Worm (Caenorhabditis elegans) whole organism, early embryonic: ENCODE results near the gene C08F8.15.

Source experiments
- F13C5.2 ChIP-seq: sonication (generic microtip); optimal IDR thresholded peaks from 2 replicates; lab custom pipeline; 2017; ENCODE audit warnings: mild to moderate bottlenecking, missing genetic modification characterization, inconsistent platforms, missing compliant biosample characterization
- ama-1 ChIP-seq: fragments of 150-350 bp; optimal IDR thresholded peaks from 2 replicates; lab custom pipeline; 2014
- ceh-13 ChIP-seq: fragments of 200-800 bp; sonication (Bioruptor generic); optimal IDR thresholded peaks from 2 replicates; lab custom pipeline; 2018; ENCODE audit warnings: mild to moderate bottlenecking, missing genetic modification characterization, missing compliant biosample characterization
- ceh-36 ChIP-seq: sonication (generic microtip); optimal IDR thresholded peaks from 2 replicates; lab custom pipeline; 2016; ENCODE audit warnings: missing genetic modification characterization, inconsistent platforms, missing compliant biosample characterization
- ets-7 ChIP-seq: sonication (generic microtip); optimal IDR thresholded peaks from 2 replicates; lab custom pipeline; 2016; ENCODE audit warnings: missing genotype, missing genetic modification characterization, missing compliant biosample characterization
- flt-1 ChIP-seq: fragments of 200-800 bp; sonication (Bioruptor generic); IDR thresholded peaks from 2 replicates; pipeline ENCODE4 v1.3.6; 2022; ENCODE audit warnings: missing genetic modification characterization, missing compliant biosample characterization
- scrt-1 ChIP-seq: fragments of 200-800 bp; sonication (Bioruptor generic); IDR thresholded peaks from 2 replicates; pipeline ENCODE4 v1.3.6; 2022; ENCODE audit warnings: missing genetic modification characterization, missing compliant biosample characterization
- sea-1 ChIP-seq: fragments of 200-800 bp; sonication (Bioruptor generic); conservative IDR thresholded peaks from 2 replicates; pipeline ENCODE4 v1.3.6; 2022; ENCODE audit warnings: missing genetic modification characterization, missing compliant biosample characterization
- tbx-11 ChIP-seq: fragments of 200-800 bp; sonication (Bioruptor generic); IDR thresholded peaks from 2 replicates; pipeline ENCODE4 v1.3.6; 2022; ENCODE audit warnings: missing genetic modification characterization, missing compliant biosample characterization
- tra-4 ChIP-seq: sonication (generic microtip); optimal IDR thresholded peaks from 2 replicates; lab custom pipeline; 2017; ENCODE audit warnings: missing genetic modification characterization, missing compliant biosample characterization

ce11 chrIV:11146962-11147470 is 13.6 kb downstream of the C08F8.15 start, which contains the start of gene pigq-1:
- no peak for TF ChIP-seq flt-1 (GFP tag; lab: Robert Waterston, UW)
- TF ChIP-seq ama-1 (lab: Kevin White, UChicago), result no peak
- no peak for TF ChIP-seq ceh-13
- no peak for TF ChIP-seq ceh-36 (tag; lab: Kevin White, UChicago)
- TF ChIP-seq scrt-1 (GFP tag; lab: Robert Waterston, UW), result no peak
- no peak for TF ChIP-seq tra-4
- TF ChIP-seq ets-7 (tag; lab: Kevin White, UChicago), result no peak
- no peak for TF ChIP-seq tbx-11
- TF ChIP-seq F13C5.2 (tag; lab: Kevin White, UChicago), result no peak
- no peak for TF ChIP-seq sea-1 (GFP tag; lab: Robert Waterston, UW)
